Fruit fly (Drosophila melanogaster) whole organism, prepupa: Measurements from ENCODE around the gene CG8840.
A peak's percentile ranks its signal among the peaks of the same experiment; 100 is the strongest.

ENCODE experiments used
- Blimp-1 ChIP-seq: fragments of 200-800 bp; sonication (Bioruptor generic); optimal IDR thresholded peaks from 3 replicates; lab custom pipeline; 2017; ENCODE audit warnings: missing biosample characterization, missing genetic modification characterization, mild to moderate bottlenecking, moderate library complexity, missing genetic modification reagents
- CG10631 ChIP-seq: fragments of 200-800 bp; sonication (Bioruptor generic); optimal IDR thresholded peaks from 2 replicates; lab custom pipeline; 2016; ENCODE audit warnings: missing biosample characterization, missing genetic modification characterization
- CG10669 ChIP-seq: fragments of 200-800 bp; sonication (Bioruptor generic); optimal IDR thresholded peaks from 3 replicates; lab custom pipeline; 2018; ENCODE audit warnings: missing biosample characterization, mild to moderate bottlenecking, missing genetic modification characterization, moderate library complexity
- CG11762 ChIP-seq: fragments of 200-800 bp; sonication (Bioruptor generic); optimal IDR thresholded peaks from 3 replicates; lab custom pipeline; 2016; ENCODE audit warnings: missing biosample characterization, missing genetic modification characterization; ENCODE audit not compliant: insufficient read depth
- CG15336 ChIP-seq: fragments of 200-800 bp; sonication (Bioruptor generic); IDR thresholded peaks from 2 replicates; pipeline ENCODE4 v1.3.6; 2022; ENCODE audit warnings: missing biosample characterization, missing genetic modification characterization
- CG16779 ChIP-seq: fragments of 200-800 bp; sonication (Bioruptor generic); optimal IDR thresholded peaks from 3 replicates; lab custom pipeline; 2017; ENCODE audit warnings: missing biosample characterization, mild to moderate bottlenecking, missing genetic modification characterization
- CG34406 ChIP-seq: fragments of 200-800 bp; sonication (Bioruptor generic); optimal IDR thresholded peaks from 3 replicates; lab custom pipeline; 2016; ENCODE audit warnings: missing biosample characterization, missing genetic modification characterization
- CG4318 ChIP-seq: fragments of 200-800 bp; sonication (Bioruptor generic); optimal IDR thresholded peaks from 3 replicates; lab custom pipeline; 2017; ENCODE audit warnings: missing biosample characterization, mild to moderate bottlenecking, missing genetic modification characterization
- CG6163 ChIP-seq: fragments of 200-800 bp; sonication (Bioruptor generic); IDR thresholded peaks from 3 replicates; pipeline ENCODE4 v1.3.6; 2022; ENCODE audit warnings: missing biosample characterization, missing genetic modification characterization
- CG6276 ChIP-seq: fragments of 200-800 bp; sonication (Bioruptor generic); optimal IDR thresholded peaks from 2 replicates; lab custom pipeline; 2017; ENCODE audit warnings: missing biosample characterization, mild to moderate bottlenecking, missing genetic modification characterization
- CG6792 ChIP-seq: fragments of 200-800 bp; sonication (Bioruptor generic); optimal IDR thresholded peaks from 3 replicates; lab custom pipeline; 2016; ENCODE audit warnings: missing biosample characterization, missing genetic modification characterization
- CG6808 ChIP-seq: fragments of 200-800 bp; sonication (Bioruptor generic); optimal IDR thresholded peaks from 3 replicates; lab custom pipeline; 2017; ENCODE audit warnings: missing biosample characterization, missing genetic modification characterization, mild to moderate bottlenecking, moderate library complexity, missing genetic modification reagents
- CG6854 ChIP-seq: fragments of 200-800 bp; sonication (Bioruptor generic); optimal IDR thresholded peaks from 2 replicates; lab custom pipeline; 2017; ENCODE audit warnings: missing biosample characterization, mild to moderate bottlenecking, missing genetic modification characterization
- CG8119 ChIP-seq: fragments of 200-800 bp; sonication (Bioruptor generic); IDR thresholded peaks from 3 replicates; pipeline ENCODE4 v1.3.6; 2022; ENCODE audit warnings: missing biosample characterization, missing genetic modification characterization
- CG8319 ChIP-seq: fragments of 200-800 bp; sonication (Bioruptor generic); optimal IDR thresholded peaks from 3 replicates; lab custom pipeline; 2016; ENCODE audit warnings: missing biosample characterization, missing genetic modification characterization
- CG8632 ChIP-seq: fragments of 200-800 bp; sonication (Bioruptor generic); optimal IDR thresholded peaks from 3 replicates; lab custom pipeline; 2016; ENCODE audit warnings: missing biosample characterization, missing genetic modification characterization
- Eip75B ChIP-seq: fragments of 200-800 bp; sonication (Bioruptor generic); optimal IDR thresholded peaks from 3 replicates; lab custom pipeline; 2016; ENCODE audit warnings: missing biosample characterization, missing genetic modification characterization
- Ets96B ChIP-seq: fragments of 200-800 bp; optimal IDR thresholded peaks from 2 replicates; lab custom pipeline; 2019; ENCODE audit warnings: missing biosample characterization, mild to moderate bottlenecking, missing genetic modification characterization, moderate library complexity
- Lpt ChIP-seq: fragments of 200-800 bp; sonication (Bioruptor generic); optimal IDR thresholded peaks from 3 replicates; lab custom pipeline; 2016; ENCODE audit warnings: missing biosample characterization, missing genetic modification characterization
- Sox102F ChIP-seq: fragments of 200-800 bp; sonication (Bioruptor generic); optimal IDR thresholded peaks from 2 replicates; lab custom pipeline; 2016; ENCODE audit warnings: missing biosample characterization, mild to moderate bottlenecking, missing genetic modification characterization
- Sox14 ChIP-seq: fragments of 200-800 bp; sonication (Bioruptor generic); optimal IDR thresholded peaks from 3 replicates; lab custom pipeline; 2016; ENCODE audit warnings: missing biosample characterization, missing genetic modification characterization
- Sox15 ChIP-seq: fragments of 200-800 bp; sonication (Bioruptor generic); optimal IDR thresholded peaks from 3 replicates; lab custom pipeline; 2016; ENCODE audit warnings: missing biosample characterization, missing genetic modification characterization
- achi ChIP-seq: fragments of 200-800 bp; sonication (Bioruptor generic); optimal IDR thresholded peaks from 3 replicates; lab custom pipeline; 2016; ENCODE audit warnings: missing biosample characterization, missing genetic modification characterization
- acj6 ChIP-seq: fragments of 200-800 bp; sonication (Bioruptor generic); optimal IDR thresholded peaks from 3 replicates; lab custom pipeline; 2016; ENCODE audit warnings: missing biosample characterization, missing genetic modification characterization
- eg ChIP-seq: fragments of 200-800 bp; sonication (Bioruptor generic); IDR thresholded peaks from 3 replicates; pipeline ENCODE4 v1.3.6; 2022; ENCODE audit warnings: missing biosample characterization, missing genetic modification characterization
- esn ChIP-seq: fragments of 200-800 bp; sonication (Bioruptor generic); optimal IDR thresholded peaks from 2 replicates; lab custom pipeline; 2016; ENCODE audit warnings: missing biosample characterization, mild to moderate bottlenecking, missing genetic modification characterization, moderate library complexity
- fd59A ChIP-seq: fragments of 200-800 bp; sonication (Bioruptor generic); optimal IDR thresholded peaks from 2 replicates; lab custom pipeline; 2017; ENCODE audit warnings: missing biosample characterization, mild to moderate bottlenecking, missing genetic modification characterization, missing genetic modification reagents
- fkh ChIP-seq: fragments of 200-800 bp; sonication (Bioruptor generic); optimal IDR thresholded peaks from 3 replicates; lab custom pipeline; 2017; ENCODE audit warnings: missing biosample characterization, mild to moderate bottlenecking, missing genetic modification characterization, moderate library complexity
- net ChIP-seq: fragments of 200-800 bp; sonication (Bioruptor generic); optimal IDR thresholded peaks from 3 replicates; lab custom pipeline; 2016; ENCODE audit warnings: missing biosample characterization, missing genetic modification characterization
- salr ChIP-seq, 2 experiments: fragments of 200-800 bp; sonication (Bioruptor generic); optimal IDR thresholded peaks; 3 replicates each; lab custom pipeline; 2016 to 2018; ENCODE audit warnings: missing biosample characterization in 2 of 2, missing genetic modification characterization in 2 of 2, mild to moderate bottlenecking in 1 of 2
- spab ChIP-seq: fragments of 200-800 bp; sonication (Bioruptor generic); optimal IDR thresholded peaks from 2 replicates; lab custom pipeline; 2017; ENCODE audit warnings: missing biosample characterization, mild to moderate bottlenecking, missing genetic modification characterization, missing genetic modification reagents
- ss ChIP-seq, 2 experiments: fragments of 200-800 bp; sonication (Bioruptor generic); optimal IDR thresholded peaks; 2 replicates in 1 of 2; 3 replicates in 1 of 2; lab custom pipeline; 2017 to 2018; ENCODE audit warnings: mild to moderate bottlenecking in 2 of 2, missing biosample characterization in 2 of 2, missing genetic modification characterization in 2 of 2, moderate library complexity in 1 of 2
- svp ChIP-seq: fragments of 200-800 bp; sonication (Bioruptor generic); peaks from one replicate; lab custom pipeline; 2016; ENCODE audit warnings: missing biosample characterization, missing genetic modification characterization
- topi ChIP-seq: fragments of 200-800 bp; sonication (Bioruptor generic); optimal IDR thresholded peaks from 3 replicates; lab custom pipeline; 2016; ENCODE audit warnings: missing biosample characterization, missing genetic modification characterization
- vri ChIP-seq: fragments of 200-800 bp; sonication (Bioruptor generic); optimal IDR thresholded peaks from 3 replicates; lab custom pipeline; 2016; ENCODE audit warnings: missing biosample characterization, mild to moderate bottlenecking, missing genetic modification characterization

The CG8840 gene

dm6 chr2L:3444789-3445188, 34.4 kb downstream of the CG8840 start (continued):
- TF ChIP-seq svp (GFP tag; lab: Kevin White, UChicago): no peak
- no peak for TF ChIP-seq CG8319 (GFP tag; lab: Kevin White, UChicago)
- peak; percentile 76 for TF ChIP-seq Lpt (GFP tag; lab: Kevin White, UChicago)
- TF ChIP-seq CG6808 (GFP tag; lab: Kevin White, UChicago): no peak
- no peak for TF ChIP-seq ss (GFP tag; optimal IDR thresholded peaks at IDR 0.05; lab: Kevin White, UChicago)
- TF ChIP-seq CG15336: peak; percentile 87
- peak; percentile 85 for TF ChIP-seq eg
- peak; percentile 66 for TF ChIP-seq esn (GFP tag; lab: Kevin White, UChicago)
- peak; percentile 44 for TF ChIP-seq CG16779
- TF ChIP-seq net (GFP tag; lab: Kevin White, UChicago): no peak
- no peak for TF ChIP-seq Blimp-1 (GFP tag; lab: Kevin White, UChicago)
- TF ChIP-seq CG6163: peak; percentile 93
- no peak for TF ChIP-seq CG10669 (GFP tag; lab: Kevin White, UChicago)
- TF ChIP-seq fd59A: peak; percentile 58
- TF ChIP-seq spab (GFP tag; lab: Kevin White, UChicago): no peak
- peak; percentile 55 for TF ChIP-seq CG6792
- peak; percentile 8 for TF ChIP-seq CG6854 (GFP tag; lab: Kevin White, UChicago)
- TF ChIP-seq Ets96B (tag; lab: Kevin White, UChicago): peak; percentile 71
- TF ChIP-seq CG8632: no peak
- TF ChIP-seq Sox14 (GFP tag; lab: Kevin White, UChicago): peak; percentile 77
- TF ChIP-seq CG8119: peak; percentile 83
- peak; percentile 46 for TF ChIP-seq Sox15

DNA sequence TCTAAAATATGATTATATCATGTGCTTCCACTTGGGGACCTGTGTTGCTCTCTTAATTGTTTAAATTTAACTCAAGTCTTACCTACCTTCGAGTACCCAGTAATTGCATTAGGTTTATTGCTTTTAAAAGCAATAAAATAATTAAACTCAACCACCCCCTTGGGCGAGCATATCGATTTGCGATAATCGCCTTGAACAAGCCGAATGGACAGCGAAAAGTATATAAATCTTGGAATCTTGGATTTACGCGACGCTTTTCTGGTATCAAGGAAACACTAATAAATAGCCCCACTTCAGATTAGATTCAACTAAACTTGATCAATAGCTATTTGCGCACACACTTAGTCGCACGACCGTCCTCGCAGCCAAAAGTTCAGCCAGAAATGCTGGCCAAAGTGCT, 35.3 kb downstream of the CG8840 start, which contains the start of gene CG2772:
Gene CG2772, plus strand, starts transcription at position 338 of the 400 bp plus-strand sequence.
- no peak for TF ChIP-seq net (GFP tag; lab: Kevin White, UChicago)
- no peak for TF ChIP-seq topi
- no peak for TF ChIP-seq CG6276 (GFP tag; lab: Kevin White, UChicago)
- no peak for TF ChIP-seq CG4318 (GFP tag; lab: Kevin White, UChicago)
- TF ChIP-seq CG8632: no peak
- no peak for TF ChIP-seq Sox102F (GFP tag; lab: Kevin White, UChicago)
- no peak for TF ChIP-seq Eip75B
- TF ChIP-seq Blimp-1 (GFP tag; lab: Kevin White, UChicago): no peak
- no peak for TF ChIP-seq salr (GFP tag; optimal IDR thresholded peaks at IDR 0.05; lab: Kevin White, UChicago)
- no peak for TF ChIP-seq Sox15
- no peak for TF ChIP-seq Sox14 (GFP tag; lab: Kevin White, UChicago)
- TF ChIP-seq CG10631 (GFP tag; lab: Kevin White, UChicago): no peak
- no peak for TF ChIP-seq acj6 (GFP tag; lab: Kevin White, UChicago)
- no peak for TF ChIP-seq fkh (GFP tag; lab: Kevin White, UChicago)
- no peak for TF ChIP-seq achi
- no peak for TF ChIP-seq eg
- no peak for TF ChIP-seq CG10669 (GFP tag; lab: Kevin White, UChicago)
- no peak for TF ChIP-seq CG34406 (GFP tag; lab: Kevin White, UChicago)
- no peak for TF ChIP-seq vri
- no peak for TF ChIP-seq CG11762 (GFP tag; lab: Kevin White, UChicago)

dm6 chr2L:3449555-3450320, 39.4 kb downstream of the CG8840 start, which contains the start of gene Snx1:
TSS of gene Snx1 (plus strand) at chr2L:3449683.
- TF ChIP-seq ss (GFP tag; optimal IDR thresholded peaks at IDR 0.05; lab: Kevin White, UChicago): no peak
- TF ChIP-seq, all 60 proteins: peak for 0
